Worm (Caenorhabditis elegans): ENCODE data around the gene srh-63.

DNA sequence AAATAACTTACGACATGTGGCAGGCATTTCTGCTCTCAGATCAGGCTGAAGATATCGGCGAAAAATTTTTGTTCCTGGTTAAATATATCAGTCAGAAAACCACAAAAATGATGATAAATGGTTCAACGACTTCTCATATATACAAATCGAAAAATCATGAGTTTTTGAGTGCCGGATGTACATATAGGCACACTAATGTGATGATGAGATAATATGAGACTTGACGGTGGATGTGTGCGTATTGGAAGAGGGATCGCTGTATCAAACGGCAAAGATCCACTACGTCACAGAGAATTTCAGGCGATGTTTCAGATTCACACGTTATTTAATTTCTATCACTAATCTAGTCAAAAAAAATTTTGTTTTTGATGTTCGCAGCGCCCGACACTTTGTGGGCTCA is 48.9 kb downstream of the srh-63 start, which contains the start of gene glb-34:
- no peak for TF ChIP-seq rnt-1 (tag; optimal IDR thresholded peaks at IDR 0.05)
- no peak for TF ChIP-seq unc-62 (GFP tag; optimal IDR thresholded peaks at IDR 0.05)
- TF ChIP-seq elt-2 (tag; optimal IDR thresholded peaks at IDR 0.05) = no peak
- no peak for TF ChIP-seq jun-1 (tag; optimal IDR thresholded peaks at IDR 0.05)
